Worm (Caenorhabditis elegans) whole organism, L4 larva: Measurements from ENCODE around the gene T24B8.7.
A peak's percentile ranks its signal among the peaks of the same experiment; 100 is the strongest.

Source experiments
- D1046.2 ChIP-seq: fragments of 200-800 bp; sonication (Bioruptor generic); IDR thresholded peaks from 2 replicates; pipeline ENCODE4 v1.3.6; 2022; ENCODE audit warnings: missing genetic modification characterization, missing compliant biosample characterization
- F10B5.3 ChIP-seq: sonication (generic microtip); optimal IDR thresholded peaks from 2 replicates; lab custom pipeline; 2016; ENCODE audit warnings: mild to moderate bottlenecking, missing genetic modification characterization, missing compliant biosample characterization
- F37D6.2 ChIP-seq: sonication (generic microtip); optimal IDR thresholded peaks from 2 replicates; lab custom pipeline; 2016; ENCODE audit warnings: mild to moderate bottlenecking, missing genetic modification characterization, missing compliant biosample characterization
- F49E8.2 ChIP-seq: sonication (generic microtip); optimal IDR thresholded peaks from 2 replicates; lab custom pipeline; 2016; ENCODE audit warnings: missing compliant biosample characterization, mild to moderate bottlenecking, missing genetic modification characterization, borderline replicate concordance
- R02D3.7 ChIP-seq: fragments of 150-350 bp; sonication (generic microtip); optimal IDR thresholded peaks from 3 replicates; lab custom pipeline; 2014; ENCODE audit warnings: missing biosample characterization, missing genetic modification characterization
- ZK337.2 ChIP-seq: fragments of 200-800 bp; sonication (Bioruptor generic); IDR thresholded peaks from 2 replicates; pipeline ENCODE4 v1.3.6; 2022; ENCODE audit warnings: missing genetic modification reagents, missing genetic modification characterization, missing compliant biosample characterization
- arid-1 ChIP-seq: fragments of 200-800 bp; sonication (Bioruptor generic); conservative IDR thresholded peaks from 2 replicates; pipeline ENCODE4 v1.3.6; 2022; ENCODE audit warnings: missing genetic modification reagents, missing genetic modification characterization, missing compliant biosample characterization
- attf-4 ChIP-seq: sonication (generic microtip); optimal IDR thresholded peaks from 3 replicates; lab custom pipeline; 2017; ENCODE audit warnings: missing biosample characterization, missing genetic modification characterization
- ceh-20 ChIP-seq: fragments of 200-800 bp; sonication (Bioruptor generic); IDR thresholded peaks from 2 replicates; pipeline ENCODE4 v1.3.6; 2022; ENCODE audit warnings: missing genetic modification reagents, missing genetic modification characterization, missing compliant biosample characterization
- ceh-28 ChIP-seq: fragments of 150-350 bp; optimal IDR thresholded peaks from 2 replicates; lab custom pipeline; 2014; ENCODE audit warnings: missing biosample characterization, missing genetic modification reagents, missing genetic modification characterization
- ceh-44 ChIP-seq: fragments of 200-800 bp; sonication (Bioruptor generic); IDR thresholded peaks from 2 replicates; pipeline ENCODE4 v1.3.6; 2022; ENCODE audit warnings: missing genetic modification reagents, missing genetic modification characterization, missing compliant biosample characterization
- ceh-82 ChIP-seq: sonication (generic microtip); optimal IDR thresholded peaks from 2 replicates; lab custom pipeline; 2017; ENCODE audit warnings: missing biosample characterization, missing genetic modification characterization
- ces-1 ChIP-seq: fragments of 150-350 bp; sonication (generic microtip); optimal IDR thresholded peaks from 4 replicates; lab custom pipeline; 2014; ENCODE audit warnings: missing biosample characterization, missing genetic modification reagents, missing genetic modification characterization
- daf-16 ChIP-seq, 3 experiments: sonication (generic microtip); optimal IDR thresholded peaks; 2 replicates each; lab custom pipeline; 2016 to 2017; ENCODE audit warnings: missing genetic modification characterization in 3 of 3, missing genetic modification reagents in 3 of 3, mild to moderate bottlenecking in 2 of 3, missing compliant biosample characterization in 2 of 3, missing biosample characterization in 1 of 3, moderate library complexity in 1 of 3
- daf-19 ChIP-seq: fragments of 200-800 bp; sonication (Bioruptor generic); conservative IDR thresholded peaks from 2 replicates; pipeline ENCODE4 v1.3.6; 2022; ENCODE audit warnings: missing genetic modification characterization, missing compliant biosample characterization
- daf-8 ChIP-seq: fragments of 200-800 bp; sonication (Bioruptor generic); IDR thresholded peaks from 2 replicates; pipeline ENCODE4 v1.3.6; 2022; ENCODE audit warnings: missing genetic modification characterization, missing compliant biosample characterization
- dmd-6 ChIP-seq: fragments of 200-800 bp; sonication (Bioruptor generic); IDR thresholded peaks from 2 replicates; pipeline ENCODE4 v1.3.6; 2022; ENCODE audit warnings: missing genetic modification reagents, missing genetic modification characterization, missing compliant biosample characterization
- dmd-9 ChIP-seq: fragments of 200-800 bp; sonication (Bioruptor generic); IDR thresholded peaks from 2 replicates; pipeline ENCODE4 v1.3.6; 2022; ENCODE audit warnings: missing genetic modification reagents, missing genetic modification characterization, missing compliant biosample characterization
- egl-43 ChIP-seq: fragments of 200-800 bp; sonication (Bioruptor generic); IDR thresholded peaks from 2 replicates; pipeline ENCODE4 v1.3.6; 2022; ENCODE audit warnings: missing genetic modification reagents, missing genetic modification characterization, missing compliant biosample characterization
- hif-1 ChIP-seq, 2 experiments: sonication (generic microtip); optimal IDR thresholded peaks; 2 replicates each; lab custom pipeline; 2016 to 2017; ENCODE audit warnings: missing compliant biosample characterization in 2 of 2, missing genetic modification characterization in 2 of 2, missing genetic modification reagents in 2 of 2, missing genotype in 2 of 2, mild to moderate bottlenecking in 1 of 2
- lin-1 ChIP-seq: fragments of 200-800 bp; sonication (Bioruptor generic); IDR thresholded peaks from 2 replicates; pipeline ENCODE4 v1.3.6; 2022; ENCODE audit warnings: missing genetic modification reagents, missing genetic modification characterization, missing compliant biosample characterization
- lin-15B ChIP-seq: fragments of 150-350 bp; sonication (generic microtip); optimal IDR thresholded peaks from 3 replicates; lab custom pipeline; 2014; ENCODE audit warnings: missing biosample characterization, missing genetic modification characterization
- lin-29 ChIP-seq: fragments of 200-800 bp; sonication (Bioruptor generic); IDR thresholded peaks from 2 replicates; pipeline ENCODE4 v1.3.6; 2022; ENCODE audit warnings: missing genetic modification reagents, missing genetic modification characterization, missing compliant biosample characterization
- madf-5 ChIP-seq, 2 experiments: fragments of 200-800 bp; sonication (Bioruptor generic); IDR thresholded peaks; 2 replicates each; pipeline ENCODE4 v1.3.6; 2022; ENCODE audit warnings: missing compliant biosample characterization in 2 of 2, missing genetic modification characterization in 2 of 2
- mdl-1 ChIP-seq, 2 experiments: fragments of 150-350 bp in 1 of 2; sonication (generic microtip) in 1 of 2; optimal IDR thresholded peaks; 2 replicates each; lab custom pipeline; 2014 to 2017; ENCODE audit warnings: missing biosample characterization in 2 of 2, missing genetic modification characterization in 2 of 2
- mep-1 ChIP-seq: fragments of 150-350 bp; sonication (generic microtip); optimal IDR thresholded peaks from 3 replicates; lab custom pipeline; 2014; ENCODE audit warnings: missing biosample characterization, missing genetic modification characterization
- mes-2 ChIP-seq: sonication (generic microtip); optimal IDR thresholded peaks from 2 replicates; lab custom pipeline; 2016; ENCODE audit warnings: missing genotype, mild to moderate bottlenecking, missing genetic modification characterization, missing compliant biosample characterization; ENCODE audit not compliant: poor library complexity, severe bottlenecking
- mxl-2 ChIP-seq: fragments of 200-800 bp; sonication (Bioruptor generic); conservative IDR thresholded peaks from 2 replicates; pipeline ENCODE4 v1.3.6; 2022; ENCODE audit warnings: missing genetic modification reagents, missing genetic modification characterization, missing compliant biosample characterization
- nhr-111 ChIP-seq: fragments of 200-800 bp; sonication (Bioruptor generic); optimal IDR thresholded peaks from 2 replicates; lab custom pipeline; 2018; ENCODE audit warnings: mild to moderate bottlenecking, missing genetic modification characterization, missing compliant biosample characterization
- nhr-237 ChIP-seq: sonication (generic microtip); optimal IDR thresholded peaks from 2 replicates; lab custom pipeline; 2017; ENCODE audit warnings: missing biosample characterization, missing genetic modification characterization
- nhr-25 ChIP-seq: sonication (generic microtip); optimal IDR thresholded peaks from 2 replicates; lab custom pipeline; 2017; ENCODE audit warnings: missing genetic modification characterization, mild to moderate bottlenecking, missing compliant biosample characterization, antibody characterized with exemption, moderate library complexity, borderline replicate concordance; ENCODE audit not compliant: insufficient read depth
- nhr-28 ChIP-seq: fragments of 150-350 bp; optimal IDR thresholded peaks from 2 replicates; lab custom pipeline; 2014; ENCODE audit warnings: missing biosample characterization, missing genetic modification characterization
- nhr-41 ChIP-seq: fragments of 200-800 bp; sonication (Bioruptor generic); IDR thresholded peaks from 2 replicates; pipeline ENCODE4 v1.3.6; 2022; ENCODE audit warnings: missing genetic modification reagents, missing genetic modification characterization, missing compliant biosample characterization
- nhr-42 ChIP-seq: fragments of 200-800 bp; sonication (Bioruptor generic); IDR thresholded peaks from 2 replicates; pipeline ENCODE4 v1.3.6; 2022; ENCODE audit warnings: missing genetic modification characterization, missing compliant biosample characterization
- nhr-48 ChIP-seq: sonication (generic microtip); optimal IDR thresholded peaks from 2 replicates; lab custom pipeline; 2016; ENCODE audit warnings: mild to moderate bottlenecking, missing genetic modification characterization, missing compliant biosample characterization
- nhr-77 ChIP-seq: fragments of 150-350 bp; optimal IDR thresholded peaks from 2 replicates; lab custom pipeline; 2014; ENCODE audit warnings: missing biosample characterization, missing genetic modification characterization
- sdz-12 ChIP-seq: fragments of 200-800 bp; sonication (Bioruptor generic); optimal IDR thresholded peaks from 2 replicates; lab custom pipeline; 2018; ENCODE audit warnings: mild to moderate bottlenecking, missing genetic modification characterization, missing compliant biosample characterization
- skn-1 ChIP-seq: fragments of 150-350 bp; optimal IDR thresholded peaks from 2 replicates; lab custom pipeline; 2014; ENCODE audit warnings: missing biosample characterization, missing genetic modification characterization
- snpc-1.2 ChIP-seq: fragments of 200-800 bp; sonication (Bioruptor generic); IDR thresholded peaks from 2 replicates; pipeline ENCODE4 v1.3.6; 2022; ENCODE audit warnings: missing genetic modification reagents, missing genetic modification characterization, missing compliant biosample characterization
- snpc-4 ChIP-seq: fragments of 150-350 bp; optimal IDR thresholded peaks from 2 replicates; lab custom pipeline; 2014; ENCODE audit warnings: missing biosample characterization, missing genetic modification characterization
- spr-1 ChIP-seq: sonication (generic microtip); optimal IDR thresholded peaks from 2 replicates; lab custom pipeline; 2016; ENCODE audit warnings: mild to moderate bottlenecking, missing genetic modification characterization, missing compliant biosample characterization
- tra-1 ChIP-seq: fragments of 200-800 bp; sonication (Bioruptor generic); IDR thresholded peaks from 2 replicates; pipeline ENCODE4 v1.3.6; 2022; ENCODE audit warnings: missing genetic modification reagents, missing genetic modification characterization, missing compliant biosample characterization
- unc-39 ChIP-seq: sonication (generic microtip); optimal IDR thresholded peaks from 2 replicates; lab custom pipeline; 2017; ENCODE audit warnings: missing biosample characterization, missing genetic modification characterization
- vab-7 ChIP-seq: fragments of 200-800 bp; sonication (Bioruptor generic); IDR thresholded peaks from 2 replicates; pipeline ENCODE4 v1.3.6; 2022; ENCODE audit warnings: missing genetic modification reagents, missing genetic modification characterization, missing compliant biosample characterization
- zfp-3 ChIP-seq: fragments of 200-800 bp; sonication (Bioruptor generic); conservative IDR thresholded peaks from 2 replicates; pipeline ENCODE4 v1.3.6; 2022; ENCODE audit warnings: missing genetic modification reagents, missing genetic modification characterization, missing compliant biosample characterization
- zip-11 ChIP-seq: fragments of 200-800 bp; sonication (Bioruptor generic); IDR thresholded peaks from 2 replicates; pipeline ENCODE4 v1.3.6; 2022; ENCODE audit warnings: missing genetic modification characterization, missing compliant biosample characterization
- ztf-7 ChIP-seq: fragments of 150-350 bp; optimal IDR thresholded peaks from 2 replicates; lab custom pipeline; 2014; ENCODE audit warnings: missing biosample characterization, missing genetic modification characterization

T24B8.7 gene

DNA sequence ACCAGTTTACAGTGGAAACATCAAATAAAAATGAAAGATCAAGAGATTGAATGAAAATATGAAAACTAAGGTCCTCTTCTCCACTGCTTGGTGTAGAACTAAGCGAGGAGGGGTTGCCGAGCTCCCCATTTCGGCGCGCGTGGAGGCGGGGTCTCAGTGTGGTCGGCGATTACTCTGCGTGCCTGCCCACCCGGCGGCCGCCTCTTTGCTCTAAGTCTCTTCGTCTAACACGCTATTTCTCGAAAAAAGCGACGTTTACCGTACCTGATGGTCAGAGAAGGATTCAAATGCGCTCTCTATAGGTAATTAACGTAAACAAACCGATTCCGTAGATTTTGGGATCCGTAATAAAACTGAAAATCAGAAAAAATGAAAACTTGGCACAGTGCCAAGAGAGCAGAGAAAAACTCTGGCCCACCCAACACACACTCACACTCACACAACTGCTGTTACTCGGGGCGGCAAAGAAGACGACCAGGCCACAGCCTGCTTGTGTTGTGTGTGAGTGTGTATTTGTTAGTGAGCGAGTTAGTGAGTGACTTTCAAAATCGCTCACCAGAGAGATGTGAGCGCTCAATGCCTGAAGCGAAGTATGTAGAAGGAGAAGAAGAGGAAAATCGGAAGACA is 8.2 kb upstream of the T24B8.7 start (continued):
- TF ChIP-seq arid-1 (GFP tag; lab: Robert Waterston, UW) = peak; percentile 28; the same call in 1 of the 2 replicates
- TF ChIP-seq zip-11 (GFP tag; lab: Robert Waterston, UW) = no peak
- TF ChIP-seq egl-43 (GFP tag; lab: Robert Waterston, UW) = no peak
- no peak for TF ChIP-seq ceh-82 (tag; lab: Kevin White, UChicago)
- TF ChIP-seq nhr-41 (GFP tag; lab: Robert Waterston, UW) = no peak
- TF ChIP-seq lin-1 = no peak; the same call in 1 of the 2 replicates
- no peak for TF ChIP-seq ceh-44 (GFP tag; lab: Robert Waterston, UW)
- no peak for TF ChIP-seq ceh-20
- no peak for TF ChIP-seq ceh-28 (tag; lab: Kevin White, UChicago)
- TF ChIP-seq mdl-1 (tag; optimal IDR thresholded peaks at IDR 0.05; lab: Kevin White, UChicago) = peak; percentile 50 to 69
- TF ChIP-seq skn-1 (tag; lab: Kevin White, UChicago) = no peak
- TF ChIP-seq D1046.2 (GFP tag; lab: Robert Waterston, UW) = no peak
- TF ChIP-seq unc-39 (tag; lab: Kevin White, UChicago) = no peak
- peak in 1 of 2 experiments; percentile 26 for TF ChIP-seq daf-16 (GFP tag; optimal IDR thresholded peaks at IDR 0.05; lab: Kevin White, UChicago)
- TF ChIP-seq daf-16 (tag; optimal IDR thresholded peaks at IDR 0.05; lab: Kevin White, UChicago) = peak; percentile 48
- no peak for TF ChIP-seq madf-5 (GFP tag; IDR thresholded peaks at IDR 0.05; lab: Robert Waterston, UW)
- no peak for TF ChIP-seq lin-15B
- TF ChIP-seq R02D3.7 (tag; lab: Kevin White, UChicago) = no peak
- peak in 1 of 2 experiments; percentile 74 for TF ChIP-seq hif-1 (tag; optimal IDR thresholded peaks at IDR 0.05; lab: Kevin White, UChicago)
- peak; percentile 68 for TF ChIP-seq nhr-77 (tag; lab: Kevin White, UChicago)
- TF ChIP-seq nhr-111 = no peak
- TF ChIP-seq snpc-1.2 (GFP tag; lab: Robert Waterston, UW) = 0 out of 2 replicates have a peak, but pooled peaks have one; percentile 28
- peak; percentile 72; the same call in 1 of the 2 replicates for TF ChIP-seq daf-19 (GFP tag; lab: Robert Waterston, UW)
- no peak for TF ChIP-seq nhr-237 (tag; lab: Kevin White, UChicago)
- no peak for TF ChIP-seq daf-8
- TF ChIP-seq F10B5.3 (tag; lab: Kevin White, UChicago) = no peak
- TF ChIP-seq mep-1 (tag; lab: Kevin White, UChicago) = peak; percentile 89
- no peak for TF ChIP-seq ztf-7 (tag; lab: Kevin White, UChicago)
- no peak for TF ChIP-seq mxl-2 (GFP tag; lab: Robert Waterston, UW)
- TF ChIP-seq spr-1 = no peak
- TF ChIP-seq sdz-12 (GFP tag; lab: Kevin White, UChicago) = no peak
- no peak for TF ChIP-seq vab-7
- TF ChIP-seq F37D6.2 (tag; lab: Kevin White, UChicago) = peak; percentile 66
- no peak for TF ChIP-seq nhr-42 (GFP tag; lab: Robert Waterston, UW)
- TF ChIP-seq nhr-48 (tag; lab: Kevin White, UChicago) = peak; percentile 43
- TF ChIP-seq nhr-25 (tag; lab: Kevin White, UChicago) = no peak
- TF ChIP-seq dmd-9 (GFP tag; lab: Robert Waterston, UW) = no peak
- peak; percentile 69 for TF ChIP-seq dmd-6
- TF ChIP-seq attf-4 (tag; lab: Kevin White, UChicago) = no peak
- TF ChIP-seq snpc-4 = no peak
- TF ChIP-seq nhr-28 (tag; lab: Kevin White, UChicago) = peak; percentile 63
- TF ChIP-seq lin-29 (GFP tag; lab: Robert Waterston, UW) = no peak
- no peak for TF ChIP-seq zfp-3 (GFP tag; lab: Robert Waterston, UW)
- TF ChIP-seq tra-1 (GFP tag; lab: Robert Waterston, UW) = peak; percentile 53
- TF ChIP-seq F49E8.2 (tag; lab: Kevin White, UChicago) = no peak
- no peak for TF ChIP-seq ZK337.2 (GFP tag; lab: Robert Waterston, UW)
- TF ChIP-seq mes-2 = peak; percentile 68
- TF ChIP-seq ces-1 = no peak
